Worm (Caenorhabditis elegans): ENCODE data around the gene F02E11.3.

F02E11.3 gene

ce11 chrII:3250195-3250594 lies 24.6 kb downstream of the F02E11.3 start:
- TF ChIP-seq nhr-10 (tag; optimal IDR thresholded peaks at IDR 0.05), result no peak
- no peak for TF ChIP-seq fos-1 (tag; optimal IDR thresholded peaks at IDR 0.05)
- no peak for TF ChIP-seq nhr-237 (tag; optimal IDR thresholded peaks at IDR 0.05)
- TF ChIP-seq elt-1 (tag; optimal IDR thresholded peaks at IDR 0.05), result no peak
- no peak for TF ChIP-seq R02D3.7 (tag; optimal IDR thresholded peaks at IDR 0.05)
- TF ChIP-seq dmd-4 (tag; optimal IDR thresholded peaks at IDR 0.05), result no peak
- no peak for TF ChIP-seq crh-2 (tag; optimal IDR thresholded peaks at IDR 0.05)
- TF ChIP-seq gmeb-1 (tag; optimal IDR thresholded peaks at IDR 0.05), result no peak
- TF ChIP-seq nhr-23 (tag; optimal IDR thresholded peaks at IDR 0.05), result no peak
- TF ChIP-seq lin-11 (tag; optimal IDR thresholded peaks at IDR 0.05), result no peak
- no peak for TF ChIP-seq nhr-77 (tag; optimal IDR thresholded peaks at IDR 0.05)
- no peak for TF ChIP-seq nhr-21 (tag; optimal IDR thresholded peaks at IDR 0.05)
- TF ChIP-seq ama-1 (optimal IDR thresholded peaks at IDR 0.05), result no peak
- no peak for TF ChIP-seq mdl-1 (tag; optimal IDR thresholded peaks at IDR 0.05)
- TF ChIP-seq nhr-129 (tag; optimal IDR thresholded peaks at IDR 0.05), result no peak
- TF ChIP-seq lin-13 (GFP tag; optimal IDR thresholded peaks at IDR 0.05), result no peak
- no peak for TF ChIP-seq C34F6.9 (tag; optimal IDR thresholded peaks at IDR 0.05)
- TF ChIP-seq unc-55 (GFP tag; optimal IDR thresholded peaks at IDR 0.05), result no peak

DNA sequence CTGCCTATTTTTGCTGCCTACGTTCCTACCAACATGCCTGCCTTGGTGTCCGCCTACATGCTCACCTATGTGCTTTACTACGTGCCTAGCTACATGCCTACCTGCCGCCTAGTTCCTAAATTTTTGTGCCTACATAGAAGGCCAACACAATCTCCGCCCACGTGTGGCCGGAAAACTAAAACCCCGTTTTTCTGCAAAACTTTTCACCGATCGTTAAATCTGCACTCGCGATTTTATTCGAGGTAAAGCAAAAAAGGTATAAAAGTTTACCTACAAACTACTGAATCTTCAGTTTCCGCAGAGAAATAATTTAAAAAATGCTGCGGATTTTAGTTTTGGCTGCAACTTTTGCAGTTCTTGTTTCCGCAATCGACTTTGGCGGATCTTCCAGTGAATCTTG lies 25.4 kb downstream of the F02E11.3 start, which contains the start of gene clec-124:
Gene clec-124 (plus strand): TSS at position 301 of the 400 bp plus-strand sequence.
- TF ChIP-seq nhr-25 (tag; optimal IDR thresholded peaks at IDR 0.05), result no peak
- TF ChIP-seq unc-39 (tag; optimal IDR thresholded peaks at IDR 0.05), result no peak
- TF ChIP-seq unc-62 (GFP tag; optimal IDR thresholded peaks at IDR 0.05), result no peak
- TF ChIP-seq alr-1 (tag; optimal IDR thresholded peaks at IDR 0.05), result no peak
- no peak for TF ChIP-seq egl-27 (tag; optimal IDR thresholded peaks at IDR 0.05)
- TF ChIP-seq crh-2 (tag; optimal IDR thresholded peaks at IDR 0.05), result no peak
- TF ChIP-seq fos-1 (tag; optimal IDR thresholded peaks at IDR 0.05), result no peak
- TF ChIP-seq elt-1 (tag; optimal IDR thresholded peaks at IDR 0.05), result no peak
- no peak for TF ChIP-seq C34F6.9 (tag; optimal IDR thresholded peaks at IDR 0.05)
- TF ChIP-seq nhr-6 (tag; optimal IDR thresholded peaks at IDR 0.05), result no peak
- TF ChIP-seq nhr-77 (tag; optimal IDR thresholded peaks at IDR 0.05), result no peak
- TF ChIP-seq lsy-2 (tag; optimal IDR thresholded peaks at IDR 0.05), result no peak
- TF ChIP-seq nhr-11 (tag; optimal IDR thresholded peaks at IDR 0.05), result no peak
- no peak for TF ChIP-seq lin-11 (tag; optimal IDR thresholded peaks at IDR 0.05)
- no peak for TF ChIP-seq mbf-1 (tag; optimal IDR thresholded peaks at IDR 0.05)
- TF ChIP-seq gmeb-1 (tag; optimal IDR thresholded peaks at IDR 0.05), result no peak
- no peak for TF ChIP-seq sem-4 (tag; optimal IDR thresholded peaks at IDR 0.05)

DNA sequence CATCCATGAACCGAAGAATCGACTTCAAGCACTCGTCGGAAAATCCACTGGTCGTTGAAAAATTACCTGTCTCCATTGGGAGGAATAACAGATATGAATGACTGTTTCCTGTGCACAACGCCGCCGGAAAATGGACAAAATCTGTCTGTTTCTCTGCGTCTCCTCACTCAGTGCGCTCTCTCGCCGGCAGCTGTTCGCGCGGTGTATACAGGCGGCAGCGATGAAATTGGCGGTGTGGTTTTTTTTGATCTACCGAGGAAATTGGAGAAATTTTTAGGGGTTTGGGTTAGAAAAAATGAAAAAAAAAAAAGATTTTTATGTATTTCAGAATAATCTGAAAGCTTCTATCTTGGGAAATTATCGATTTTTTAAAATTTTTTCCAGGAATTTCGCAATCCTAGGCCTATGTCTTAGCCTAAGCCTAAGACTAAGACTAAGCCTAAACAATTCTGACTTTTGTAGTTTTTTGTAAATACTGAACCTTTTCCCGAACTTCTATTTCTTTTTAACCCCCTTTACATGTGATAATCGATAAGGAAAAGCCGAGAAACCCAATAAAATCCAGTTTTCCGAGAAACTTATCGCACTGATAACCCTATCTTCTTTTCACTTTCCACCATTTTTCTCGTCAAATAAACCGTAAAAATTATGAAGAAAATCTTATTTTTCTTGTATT lies 26.6 kb downstream of the F02E11.3 start, which contains the start of the genes fbxc-50 and C17F4.2:
Gene fbxc-50 (minus strand): TSS at position 81 of the 676 bp plus-strand sequence.
Gene C17F4.2 (plus strand): TSS at position 626 of the 676 bp plus-strand sequence.
- TF ChIP-seq Y55F3AM.14 (GFP tag; optimal IDR thresholded peaks at IDR 0.05) (no peak), mbf-1 (tag; optimal IDR thresholded peaks at IDR 0.05) (no peak), egl-27 (tag; optimal IDR thresholded peaks at IDR 0.05) (no peak)

ce11 chrII:3247556-3247955 lies 27.3 kb downstream of the F02E11.3 start:
- no peak for TF ChIP-seq nhr-6 (tag; optimal IDR thresholded peaks at IDR 0.05)
- no peak for TF ChIP-seq aly-2 (tag; optimal IDR thresholded peaks at IDR 0.05)

DNA sequence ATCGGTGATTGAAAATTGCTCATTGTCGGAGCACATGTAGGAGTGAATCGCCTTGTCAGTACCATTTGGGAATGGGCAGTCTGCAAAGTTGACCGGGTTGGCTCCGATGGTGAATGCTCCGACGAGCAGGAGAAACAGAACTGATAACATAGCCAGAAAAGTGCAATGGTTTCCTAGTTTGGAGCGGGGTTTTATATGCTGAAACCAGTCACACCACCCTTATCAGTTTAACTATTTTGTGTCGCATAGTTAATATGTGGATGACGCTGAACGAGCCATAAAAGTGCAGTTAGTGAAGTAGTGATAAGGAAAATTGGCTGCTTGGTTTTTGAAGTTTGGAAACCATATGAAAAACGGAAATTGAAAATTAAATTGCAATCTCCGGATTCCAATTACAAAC lies 29.0 kb downstream of the F02E11.3 start, which contains the start of gene C17F4.7:
Gene C17F4.7 (minus strand): TSS at position 180 of the 400 bp plus-strand sequence.
- TF ChIP-seq nhr-25 (tag; optimal IDR thresholded peaks at IDR 0.05) (no peak), crh-2 (tag; optimal IDR thresholded peaks at IDR 0.05) (peak; percentile 87), egl-27 (tag; optimal IDR thresholded peaks at IDR 0.05) (no peak), fos-1 (tag; optimal IDR thresholded peaks at IDR 0.05) (peak; percentile 69), ceh-16 (tag; optimal IDR thresholded peaks at IDR 0.05) (no peak), unc-55 (GFP tag; optimal IDR thresholded peaks at IDR 0.05) (no peak), nhr-23 (tag; optimal IDR thresholded peaks at IDR 0.05) (no peak), nhr-21 (tag; optimal IDR thresholded peaks at IDR 0.05) (no peak), sma-9 (GFP tag; optimal IDR thresholded peaks at IDR 0.05) (peak; percentile 52), sma-9 (tag; optimal IDR thresholded peaks at IDR 0.05) (no peak), dmd-4 (tag; optimal IDR thresholded peaks at IDR 0.05) (no peak), unc-39 (tag; optimal IDR thresholded peaks at IDR 0.05) (no peak), ztf-1 (GFP tag; conservative IDR thresholded peaks at IDR 0.05) (no peak), alr-1 (tag; optimal IDR thresholded peaks at IDR 0.05) (no peak), nhr-12 (tag; optimal IDR thresholded peaks at IDR 0.05) (no peak), mab-5 (tag; optimal IDR thresholded peaks at IDR 0.05) (no peak), nhr-237 (tag; optimal IDR thresholded peaks at IDR 0.05) (no peak), F13H6.1 (tag; optimal IDR thresholded peaks at IDR 0.05) (peak; percentile 2), mdl-1 (tag; optimal IDR thresholded peaks at IDR 0.05) (no peak), unc-62 (GFP tag; optimal IDR thresholded peaks at IDR 0.05) (no peak), aly-2 (tag; optimal IDR thresholded peaks at IDR 0.05) (no peak), snpc-4 (tag; optimal IDR thresholded peaks at IDR 0.05) (no peak), nhr-10 (tag; optimal IDR thresholded peaks at IDR 0.05) (no peak), nhr-129 (tag; optimal IDR thresholded peaks at IDR 0.05) (no peak), lin-13 (GFP tag; optimal IDR thresholded peaks at IDR 0.05) (no peak), R02D3.7 (tag; optimal IDR thresholded peaks at IDR 0.05) (no peak), nhr-11 (tag; optimal IDR thresholded peaks at IDR 0.05) (no peak), blmp-1 (tag; optimal IDR thresholded peaks at IDR 0.05; ENCODE audit: insufficient read depth) (no peak), ztf-11 (tag; optimal IDR thresholded peaks at IDR 0.05) (no peak), lin-11 (tag; optimal IDR thresholded peaks at IDR 0.05) (no peak), elt-1 (tag; optimal IDR thresholded peaks at IDR 0.05) (no peak), skn-1 (tag; optimal IDR thresholded peaks at IDR 0.05) (no peak)
